Fruit fly (Drosophila melanogaster): Measurements from ENCODE around the gene Ir7a.
A peak's percentile ranks its signal among the peaks of the same experiment; 100 is the strongest.

Ir7a gene

DNA sequence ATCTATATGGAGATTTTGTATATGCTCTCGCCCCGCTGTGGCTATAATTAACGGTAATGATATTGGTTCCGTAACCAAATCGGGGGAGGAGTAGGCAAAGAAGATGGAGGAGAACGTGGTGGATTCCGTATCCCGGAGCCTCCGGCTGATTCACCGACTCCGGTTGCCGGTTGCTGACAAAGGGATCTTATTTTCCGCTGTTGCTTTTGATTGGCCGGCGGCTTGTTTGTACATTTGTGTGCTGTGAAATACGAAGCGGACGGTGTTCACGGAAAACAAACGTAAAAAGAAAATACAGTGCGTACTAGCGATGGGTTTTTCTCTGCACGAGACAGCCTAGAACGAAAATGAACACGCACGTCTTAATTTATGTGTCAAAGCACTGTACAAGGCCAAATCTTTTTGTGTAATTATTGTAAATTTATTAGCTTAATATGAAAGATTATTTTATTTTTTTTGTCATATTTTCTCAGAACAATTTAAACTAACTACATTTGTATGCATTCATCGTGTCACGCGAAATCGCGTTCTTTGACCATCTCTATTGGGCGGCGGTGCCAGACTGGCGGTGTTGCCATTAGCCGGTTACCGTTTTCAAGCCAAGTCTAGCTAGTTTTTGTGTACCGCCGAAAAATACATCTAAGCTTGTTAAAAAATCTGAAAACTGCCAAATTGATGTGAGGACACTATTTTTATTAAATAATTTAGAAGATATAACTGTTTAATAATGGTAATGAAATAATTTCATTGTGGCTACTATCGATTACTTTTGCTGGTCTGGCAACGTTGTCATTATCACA is 30.5 kb upstream of the Ir7a start, which contains the start of the genes Pdp and Rab39 (continued):
- TF ChIP-seq pita (GFP tag; optimal IDR thresholded peaks at IDR 0.05), result no peak
- TF ChIP-seq CG13624 (GFP tag; optimal IDR thresholded peaks at IDR 0.05), result peak; percentile 41
- peak; percentile 61 for TF ChIP-seq E2f2 (GFP tag; IDR thresholded peaks at IDR 0.05)
- TF ChIP-seq CG3847 (GFP tag; IDR thresholded peaks at IDR 0.05), result peak; percentile 92
- peak; percentile 78 for TF ChIP-seq ems (GFP tag; optimal IDR thresholded peaks at IDR 0.05)
- peak; percentile 53 for TF ChIP-seq CG18011 (GFP tag; optimal IDR thresholded peaks at IDR 0.05)
- peak; percentile 85; the same call in 1 of the 3 replicates for TF ChIP-seq CG6791 (GFP tag; IDR thresholded peaks at IDR 0.05; ENCODE audit: partially characterized antibody)
- TF ChIP-seq MBD-R2 (GFP tag; IDR thresholded peaks at IDR 0.05), result peak; percentile 68
- TF ChIP-seq CG2889 (GFP tag; IDR thresholded peaks at IDR 0.05), result peak; percentile 55; the same call in 1 of the 3 replicates
- TF ChIP-seq org-1 (GFP tag; optimal IDR thresholded peaks at IDR 0.05), result peak; percentile 31
- TF ChIP-seq CG14860 (GFP tag; IDR thresholded peaks at IDR 0.05; ENCODE audit: partially characterized antibody), result peak; percentile 91
- TF ChIP-seq CG13296 (GFP tag; optimal IDR thresholded peaks at IDR 0.05), result peak; percentile 53
- TF ChIP-seq CG32767 (GFP tag; IDR thresholded peaks at IDR 0.05), result peak; percentile 72
- TF ChIP-seq CG8290 (GFP tag; optimal IDR thresholded peaks at IDR 0.05), result peak; percentile 69
- peak; percentile 31 to 39 for TF ChIP-seq CG8290 (tag; optimal IDR thresholded peaks at IDR 0.05)
- TF ChIP-seq CG10366 (GFP tag; IDR thresholded peaks at IDR 0.05), result peak; percentile 74
- TF ChIP-seq maf-S (GFP tag; optimal IDR thresholded peaks at IDR 0.05), result no peak
- peak; percentile 83 for TF ChIP-seq Xrp1 (GFP tag; IDR thresholded peaks at IDR 0.05)
- no peak for TF ChIP-seq D19A (tag; optimal IDR thresholded peaks at IDR 0.05)
- no peak for TF ChIP-seq CG6813 (GFP tag; optimal IDR thresholded peaks at IDR 0.05)
- peak; percentile 73 for TF ChIP-seq unpg (GFP tag; optimal IDR thresholded peaks at IDR 0.05)
- peak; percentile 70 for TF ChIP-seq CG4328 (GFP tag; optimal IDR thresholded peaks at IDR 0.05)
- peak; percentile 57 for TF ChIP-seq CG33213 (GFP tag; optimal IDR thresholded peaks at IDR 0.05)
- no peak for TF ChIP-seq CG12744 (GFP tag; optimal IDR thresholded peaks at IDR 0.05)
- TF ChIP-seq hth (optimal IDR thresholded peaks at IDR 0.05), result no peak
- TF ChIP-seq ttk (GFP tag; IDR thresholded peaks at IDR 0.05), result peak; percentile 63
- TF ChIP-seq zen (tag; optimal IDR thresholded peaks at IDR 0.05), result peak; percentile 15
- no peak for TF ChIP-seq hkb (optimal IDR thresholded peaks at IDR 0.05)
- TF ChIP-seq hkb (GFP tag; IDR thresholded peaks at IDR 0.05), result peak; percentile 84
- no peak for TF ChIP-seq CG7745 (tag; optimal IDR thresholded peaks at IDR 0.05)
- peak; percentile 78 for TF ChIP-seq pho (GFP tag; optimal IDR thresholded peaks at IDR 0.05)
- TF ChIP-seq zf30C (GFP tag; optimal IDR thresholded peaks at IDR 0.05), result no peak
- TF ChIP-seq CG42726 (GFP tag; IDR thresholded peaks at IDR 0.05; ENCODE audit: partially characterized antibody), result peak; percentile 89
- peak; percentile 49 for TF ChIP-seq Nf-YB (GFP tag; optimal IDR thresholded peaks at IDR 0.05)
- TF ChIP-seq abd-A (tag; optimal IDR thresholded peaks at IDR 0.05), result no peak
- TF ChIP-seq CG3838 (GFP tag; optimal IDR thresholded peaks at IDR 0.05), result peak; percentile 17
- TF ChIP-seq z (GFP tag; IDR thresholded peaks at IDR 0.05), result no peak
- peak; percentile 68 for TF ChIP-seq Dip3 (GFP tag; optimal IDR thresholded peaks at IDR 0.05)
- peak; percentile 60; the same call in 2 of the 3 replicates for TF ChIP-seq B-H1 (GFP tag; IDR thresholded peaks at IDR 0.05)
- TF ChIP-seq Awh (GFP tag; IDR thresholded peaks at IDR 0.05), result no peak
- peak; percentile 23 for TF ChIP-seq CG17802 (tag; optimal IDR thresholded peaks at IDR 0.05)
- peak; percentile 53 for TF ChIP-seq Spps (tag; optimal IDR thresholded peaks at IDR 0.05)
- TF ChIP-seq zfh1 (GFP tag; IDR thresholded peaks at IDR 0.05), result peak; percentile 83
- TF ChIP-seq slou (GFP tag; optimal IDR thresholded peaks at IDR 0.05), result peak; percentile 51
- TF ChIP-seq CG18619 (GFP tag; optimal IDR thresholded peaks at IDR 0.05), result peak; percentile 68
- no peak for TF ChIP-seq wek (GFP tag; optimal IDR thresholded peaks at IDR 0.05)
- TF ChIP-seq Fer3 (tag; optimal IDR thresholded peaks at IDR 0.05), result peak; percentile 81
- peak; percentile 47 for TF ChIP-seq CG3407 (GFP tag; optimal IDR thresholded peaks at IDR 0.05)
- peak; percentile 59 for TF ChIP-seq CG1647 (GFP tag; optimal IDR thresholded peaks at IDR 0.05)
- TF ChIP-seq CG4424 (GFP tag; optimal IDR thresholded peaks at IDR 0.05), result peak; percentile 77
